Fruit fly (Drosophila melanogaster) whole organism, embryonic: Measurements from ENCODE around the gene Gr98d.

Experiments used
- Blimp-1 ChIP-seq: fragments of 200-800 bp; sonication (Bioruptor generic); optimal IDR thresholded peaks from 3 replicates; lab custom pipeline; 2018; ENCODE audit warnings: missing biosample characterization, missing genetic modification characterization, mild to moderate bottlenecking, moderate library complexity, missing genetic modification reagents
- CG13894 ChIP-seq: fragments of 200-800 bp; sonication (Bioruptor generic); optimal IDR thresholded peaks from 3 replicates; lab custom pipeline; 2018; ENCODE audit warnings: missing biosample characterization, mild to moderate bottlenecking, missing genetic modification characterization, moderate library complexity
- CG17612 ChIP-seq: fragments of 200-800 bp; sonication (Bioruptor generic); IDR thresholded peaks from 2 replicates; pipeline ENCODE4 v1.3.6; 2022; ENCODE audit warnings: missing biosample characterization, missing genetic modification characterization
- CG18599 ChIP-seq: fragments of 200-800 bp; sonication (Bioruptor generic); optimal IDR thresholded peaks from 3 replicates; lab custom pipeline; 2017; ENCODE audit warnings: missing biosample characterization, missing genetic modification characterization, mild to moderate bottlenecking, moderate library complexity, missing genetic modification reagents
- CG3281 ChIP-seq: fragments of 200-800 bp; sonication (Bioruptor generic); optimal IDR thresholded peaks from 3 replicates; lab custom pipeline; 2017; ENCODE audit warnings: missing biosample characterization, mild to moderate bottlenecking, missing genetic modification characterization
- CG4854 ChIP-seq: fragments of 200-800 bp; sonication (Bioruptor generic); optimal IDR thresholded peaks from 2 replicates; lab custom pipeline; 2016; ENCODE audit warnings: missing biosample characterization, missing genetic modification characterization, inconsistent platforms
- CG8290 ChIP-seq, 3 experiments: fragments of 200-800 bp; sonication (Bioruptor generic); optimal IDR thresholded peaks; 2 replicates each; lab custom pipeline; 2016 to 2019; ENCODE audit warnings: missing biosample characterization in 3 of 3, missing genetic modification characterization in 3 of 3, mild to moderate bottlenecking in 2 of 3, moderate library complexity in 1 of 3
- Sox102F ChIP-seq: fragments of 200-800 bp; sonication (Bioruptor generic); optimal IDR thresholded peaks from 2 replicates; lab custom pipeline; 2018; ENCODE audit warnings: missing biosample characterization, mild to moderate bottlenecking, missing genetic modification characterization, moderate library complexity
- btn ChIP-seq: fragments of 200-800 bp; sonication (Bioruptor generic); optimal IDR thresholded peaks from 2 replicates; lab custom pipeline; 2016; ENCODE audit warnings: missing biosample characterization, missing genetic modification characterization
- ems ChIP-seq: fragments of 200-800 bp; sonication (Bioruptor generic); optimal IDR thresholded peaks from 3 replicates; lab custom pipeline; 2016; ENCODE audit warnings: missing biosample characterization, missing genetic modification characterization
- ken ChIP-seq: fragments of 200-800 bp; sonication (Bioruptor generic); IDR thresholded peaks from 3 replicates; pipeline ENCODE4 v1.3.6; 2022; ENCODE audit warnings: missing biosample characterization, missing genetic modification characterization

DNA sequence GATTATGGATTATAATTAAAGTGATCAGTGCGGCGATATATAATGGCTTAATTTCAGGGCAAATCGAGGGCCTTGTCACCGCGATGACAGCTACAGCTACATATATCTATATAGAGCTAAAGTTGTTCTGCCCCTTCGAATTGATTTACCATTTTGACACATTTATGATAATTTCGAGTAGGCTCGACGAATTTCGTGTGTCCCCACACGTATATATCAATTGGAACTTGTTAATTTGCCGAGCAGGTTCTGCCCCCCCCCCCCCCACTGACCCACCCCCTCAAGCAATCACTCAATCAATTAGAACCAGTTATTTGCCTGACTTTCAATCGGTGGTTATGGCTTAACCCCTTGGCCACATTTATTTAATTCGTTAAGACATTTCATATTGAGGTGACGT lies 33.6 kb downstream of the Gr98d start:
- TF ChIP-seq Blimp-1 (GFP tag; lab: Kevin White, UChicago) (no peak), CG17612 (GFP tag; lab: Robert Waterston, UW) (no peak), CG4854 (GFP tag; lab: Kevin White, UChicago) (no peak), btn (GFP tag; lab: Kevin White, UChicago) (no peak), CG18599 (GFP tag; lab: Kevin White, UChicago) (no peak), CG13894 (peak; percentile 59), Sox102F (GFP tag; lab: Kevin White, UChicago) (no peak), ems (GFP tag; lab: Kevin White, UChicago) (no peak), CG8290 (GFP tag; optimal IDR thresholded peaks at IDR 0.05; lab: Kevin White, UChicago) (no peak), CG8290 (tag; optimal IDR thresholded peaks at IDR 0.05; lab: Kevin White, UChicago) (no peak), CG3281 (GFP tag; lab: Kevin White, UChicago) (no peak), ken (GFP tag; lab: Robert Waterston, UW) (no peak)
